Worm (Caenorhabditis elegans) whole organism, L3 larva: Measurements from ENCODE around the gene ifbp-1.

ENCODE experiments used
- ZK546.5 ChIP-seq: sonication (generic microtip); optimal IDR thresholded peaks from 2 replicates; lab custom pipeline; 2017; ENCODE audit warnings: missing biosample characterization, missing genetic modification characterization
- ama-1 ChIP-seq: fragments of 150-350 bp; optimal IDR thresholded peaks from 2 replicates; lab custom pipeline; 2018
- ceh-16 ChIP-seq: sonication (generic microtip); optimal IDR thresholded peaks from 2 replicates; lab custom pipeline; 2017; ENCODE audit warnings: missing biosample characterization, missing genetic modification characterization
- ceh-82 ChIP-seq: fragments of 150-350 bp; optimal IDR thresholded peaks from 2 replicates; lab custom pipeline; 2014; ENCODE audit warnings: missing biosample characterization, missing genetic modification characterization
- ceh-9 ChIP-seq: sonication (generic microtip); optimal IDR thresholded peaks from 2 replicates; lab custom pipeline; 2018; ENCODE audit warnings: missing biosample characterization, missing genetic modification characterization
- daf-12 ChIP-seq: fragments of 150-350 bp; optimal IDR thresholded peaks from 2 replicates; lab custom pipeline; 2014; ENCODE audit warnings: missing biosample characterization, missing genetic modification reagents, missing genetic modification characterization
- elt-1 ChIP-seq: fragments of 150-350 bp; optimal IDR thresholded peaks from 2 replicates; lab custom pipeline; 2014; ENCODE audit warnings: missing biosample characterization, missing genetic modification characterization
- elt-2 ChIP-seq: sonication (generic microtip); optimal IDR thresholded peaks from 2 replicates; lab custom pipeline; 2016; ENCODE audit warnings: missing genetic modification reagents, mild to moderate bottlenecking, missing genetic modification characterization, missing compliant biosample characterization
- elt-3 ChIP-seq, 3 experiments: fragments of 150-350 bp in 1 of 3; sonication (generic microtip) in 2 of 3; optimal IDR thresholded peaks; 2 replicates in 2 of 3; 4 replicates in 1 of 3; lab custom pipeline; 2014 to 2017; ENCODE audit warnings: missing biosample characterization in 3 of 3, missing genetic modification characterization in 3 of 3
- fkh-10 ChIP-seq: sonication (generic microtip); optimal IDR thresholded peaks from 2 replicates; lab custom pipeline; 2017; ENCODE audit warnings: missing biosample characterization, missing genetic modification reagents, missing genetic modification characterization
- fos-1 ChIP-seq: fragments of 150-350 bp; optimal IDR thresholded peaks from 2 replicates; lab custom pipeline; 2014; ENCODE audit warnings: missing biosample characterization, missing genetic modification characterization
- lin-15B ChIP-seq: fragments of 150-350 bp; optimal IDR thresholded peaks from 2 replicates; lab custom pipeline; 2014; ENCODE audit warnings: missing biosample characterization, missing genetic modification characterization
- lin-39 ChIP-seq: fragments of 150-350 bp; optimal IDR thresholded peaks from 2 replicates; lab custom pipeline; 2018; ENCODE audit warnings: missing biosample characterization, missing genetic modification reagents, missing genetic modification characterization
- lsy-12 ChIP-seq: sonication (generic microtip); optimal IDR thresholded peaks from 2 replicates; lab custom pipeline; 2016; ENCODE audit warnings: mild to moderate bottlenecking, missing genetic modification characterization, missing compliant biosample characterization
- nfya-1 ChIP-seq: sonication (generic microtip); optimal IDR thresholded peaks from 2 replicates; lab custom pipeline; 2017; ENCODE audit warnings: missing genetic modification characterization, mild to moderate bottlenecking, missing compliant biosample characterization, antibody characterized with exemption, moderate library complexity; ENCODE audit not compliant: insufficient read depth
- nhr-11 ChIP-seq: fragments of 150-350 bp; optimal IDR thresholded peaks from 2 replicates; lab custom pipeline; 2014; ENCODE audit warnings: missing biosample characterization, missing genetic modification characterization
- nhr-23 ChIP-seq: fragments of 150-350 bp; optimal IDR thresholded peaks from 2 replicates; lab custom pipeline; 2014; ENCODE audit warnings: missing biosample characterization, missing genetic modification reagents, missing genetic modification characterization
- nhr-237 ChIP-seq: fragments of 150-350 bp; optimal IDR thresholded peaks from 2 replicates; lab custom pipeline; 2014; ENCODE audit warnings: missing biosample characterization, missing genetic modification characterization
- nhr-25 ChIP-seq: sonication (generic microtip); optimal IDR thresholded peaks from 2 replicates; lab custom pipeline; 2017; ENCODE audit warnings: missing biosample characterization, missing genetic modification characterization
- nhr-43 ChIP-seq: sonication (generic microtip); optimal IDR thresholded peaks from 2 replicates; lab custom pipeline; 2016; ENCODE audit warnings: mild to moderate bottlenecking, missing genetic modification characterization, missing compliant biosample characterization; ENCODE audit not compliant: poor library complexity, severe bottlenecking
- nhr-77 ChIP-seq: fragments of 150-350 bp; optimal IDR thresholded peaks from 2 replicates; lab custom pipeline; 2014; ENCODE audit warnings: missing biosample characterization, missing genetic modification characterization
- pqm-1 ChIP-seq: fragments of 150-350 bp; optimal IDR thresholded peaks from 2 replicates; lab custom pipeline; 2017; ENCODE audit warnings: missing biosample characterization, missing genetic modification characterization, inconsistent platforms
- sea-2 ChIP-seq: fragments of 150-350 bp; sonication (generic microtip); optimal IDR thresholded peaks from 4 replicates; lab custom pipeline; 2014; ENCODE audit warnings: missing biosample characterization, missing genetic modification reagents, missing genetic modification characterization
- skn-1 ChIP-seq: fragments of 150-350 bp; optimal IDR thresholded peaks from 2 replicates; lab custom pipeline; 2014; ENCODE audit warnings: missing biosample characterization, missing genetic modification characterization
- snpc-4 ChIP-seq: fragments of 150-350 bp; optimal IDR thresholded peaks from 2 replicates; lab custom pipeline; 2014; ENCODE audit warnings: missing biosample characterization, missing genetic modification characterization
- tbx-2 ChIP-seq: sonication (generic microtip); optimal IDR thresholded peaks from 2 replicates; lab custom pipeline; 2016; ENCODE audit warnings: mild to moderate bottlenecking, missing genetic modification characterization, missing compliant biosample characterization
- unc-39 ChIP-seq: sonication (generic microtip); optimal IDR thresholded peaks from 4 replicates; lab custom pipeline; 2017; ENCODE audit warnings: missing biosample characterization, missing genetic modification characterization
- zag-1 ChIP-seq: fragments of 150-350 bp; optimal IDR thresholded peaks from 2 replicates; lab custom pipeline; 2014; ENCODE audit warnings: missing biosample characterization, missing genetic modification characterization
- ztf-11 ChIP-seq: fragments of 150-350 bp; optimal IDR thresholded peaks from 2 replicates; lab custom pipeline; 2014; ENCODE audit warnings: missing biosample characterization, missing genetic modification characterization
- ztf-4 ChIP-seq: fragments of 150-350 bp; optimal IDR thresholded peaks from 2 replicates; lab custom pipeline; 2014; ENCODE audit warnings: missing biosample characterization, missing genetic modification characterization

Gene ifbp-1

DNA sequence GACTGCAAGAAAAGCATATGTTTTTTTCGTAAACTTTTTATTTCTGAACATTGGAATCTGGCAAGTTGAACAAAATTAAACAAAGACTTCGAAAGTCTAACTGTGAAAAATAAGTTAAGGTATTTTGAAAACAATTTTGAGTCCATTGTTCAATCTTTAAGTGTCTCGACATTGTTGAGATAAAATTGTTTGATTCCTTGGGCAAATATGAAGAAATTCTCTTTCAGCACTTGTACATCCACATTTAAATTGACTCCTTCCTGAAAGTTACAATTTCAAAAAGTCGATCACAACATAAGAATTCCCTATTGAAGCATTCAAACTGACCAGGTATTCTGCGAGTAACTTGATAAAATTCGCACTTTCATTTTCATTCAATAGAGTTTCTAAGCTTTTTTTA, 36.0 kb upstream of the ifbp-1 start:
- TF ChIP-seq nfya-1 (tag; lab: Kevin White, UChicago) (no peak), pqm-1 (tag; lab: Kevin White, UChicago) (no peak), sea-2 (GFP tag; lab: Kevin White, UChicago) (no peak), nhr-43 (tag; lab: Kevin White, UChicago) (peak; percentile 46), fos-1 (no peak), elt-1 (tag; lab: Kevin White, UChicago) (no peak), daf-12 (no peak), nhr-77 (tag; lab: Kevin White, UChicago) (peak; percentile 79), lin-39 (no peak), lin-15B (no peak), nhr-23 (tag; lab: Kevin White, UChicago) (no peak), ztf-11 (tag; lab: Kevin White, UChicago) (no peak), nhr-11 (no peak), tbx-2 (tag; lab: Kevin White, UChicago) (no peak), ceh-16 (no peak), nhr-25 (peak; percentile 4), snpc-4 (tag; lab: Kevin White, UChicago) (no peak), elt-2 (no peak), ceh-9 (tag; lab: Kevin White, UChicago) (no peak), nhr-237 (tag; lab: Kevin White, UChicago) (no peak), ceh-82 (tag; lab: Kevin White, UChicago) (peak; percentile 39)

DNA sequence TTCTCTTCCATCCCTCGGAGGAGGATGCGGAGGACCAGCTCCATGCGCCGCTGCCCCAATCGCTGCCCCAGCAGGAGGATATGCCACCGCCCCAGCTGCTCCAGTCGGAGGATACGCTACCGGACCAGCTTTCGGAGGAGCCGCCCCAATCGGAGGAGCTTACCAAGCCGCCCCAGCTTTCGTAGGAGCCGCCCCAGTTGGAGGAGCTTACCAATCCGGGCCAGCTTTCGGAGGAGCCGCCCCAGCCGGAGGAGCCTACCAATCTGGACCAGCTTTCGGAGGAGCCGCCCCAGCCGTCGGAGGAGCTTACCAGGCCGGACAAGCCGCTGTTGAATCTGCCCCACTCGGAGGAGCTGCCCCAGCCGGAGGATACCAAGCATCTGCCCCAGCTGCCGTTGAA, 35.4 kb upstream of the ifbp-1 start:
- TF ChIP-seq lsy-12 (peak; percentile 22), tbx-2 (tag; lab: Kevin White, UChicago) (no peak)

DNA sequence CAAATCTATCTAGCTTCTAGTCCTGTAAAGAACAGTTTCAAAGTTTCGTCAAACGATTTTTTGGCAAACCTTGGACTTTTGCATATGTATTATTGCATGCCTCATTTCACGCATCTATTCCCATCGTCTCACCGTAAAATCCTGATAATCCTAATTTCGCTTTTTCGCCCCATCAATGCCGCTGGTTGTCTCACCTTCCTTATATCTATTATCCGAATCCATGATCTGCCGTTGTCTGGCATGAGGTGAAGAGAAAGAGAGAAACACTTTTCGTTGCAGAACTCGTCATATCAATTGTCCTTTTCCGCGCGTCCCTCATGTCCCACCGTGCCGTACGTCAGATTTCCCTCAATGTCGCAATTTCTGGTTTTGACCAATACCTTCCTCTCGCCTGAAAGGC, 34.5 kb upstream of the ifbp-1 start, which contains the start of gene cut-2:
Gene cut-2, plus strand, starts transcription at position 365 of the 400 bp plus-strand sequence.
- TF ChIP-seq elt-1 (tag; lab: Kevin White, UChicago) (no peak), nhr-25 (peak; percentile 10)

DNA sequence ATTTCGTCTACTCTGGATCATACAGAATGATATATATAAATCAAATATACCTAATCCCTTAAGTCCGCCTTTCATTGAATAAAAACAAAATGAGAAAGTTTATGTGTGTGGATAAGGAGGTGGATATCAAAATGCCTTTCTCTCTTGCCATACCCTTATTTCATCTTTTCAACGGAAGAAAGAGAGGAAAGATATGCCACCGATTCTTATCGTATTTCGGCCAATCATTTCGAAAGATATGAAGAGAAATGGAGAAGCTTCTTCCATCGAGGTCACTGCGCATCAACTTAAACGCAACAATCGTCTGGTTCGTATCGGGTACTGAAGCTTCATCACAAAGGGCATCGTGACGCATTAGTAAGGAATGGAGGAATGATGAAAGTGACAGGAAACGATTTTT, 33.2 kb upstream of the ifbp-1 start:
- TF ChIP-seq fos-1 (peak; percentile 24), elt-3 (tag; optimal IDR thresholded peaks at IDR 0.05; lab: Kevin White, UChicago) (peak in 1 of 3 experiments; percentile 37), nhr-23 (tag; lab: Kevin White, UChicago) (peak; percentile 31), nhr-25 (peak; percentile 88), ZK546.5 (tag; lab: Kevin White, UChicago) (no peak), ztf-4 (tag; lab: Kevin White, UChicago) (no peak), unc-39 (tag; lab: Kevin White, UChicago) (no peak)

DNA sequence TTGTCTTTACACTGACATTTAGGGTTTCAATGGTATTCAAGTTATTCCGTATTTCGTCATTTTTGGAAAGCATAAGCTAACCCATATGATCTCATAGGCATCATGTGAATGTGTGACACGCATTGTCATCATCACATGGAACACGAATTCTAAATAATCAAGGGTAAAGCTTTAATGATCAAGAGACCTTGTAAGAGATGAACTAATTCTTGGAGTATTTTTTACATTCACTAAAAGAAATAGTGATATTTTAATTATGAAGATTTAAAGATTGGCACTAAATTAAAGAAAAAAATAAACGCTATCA, 31.9 kb upstream of the ifbp-1 start:
- no peak for TF ChIP-seq lin-39
- TF ChIP-seq nhr-25, result no peak
- no peak for TF ChIP-seq ztf-11 (tag; lab: Kevin White, UChicago)
- no peak for TF ChIP-seq nhr-237 (tag; lab: Kevin White, UChicago)
- TF ChIP-seq nhr-23 (tag; lab: Kevin White, UChicago), result no peak

DNA sequence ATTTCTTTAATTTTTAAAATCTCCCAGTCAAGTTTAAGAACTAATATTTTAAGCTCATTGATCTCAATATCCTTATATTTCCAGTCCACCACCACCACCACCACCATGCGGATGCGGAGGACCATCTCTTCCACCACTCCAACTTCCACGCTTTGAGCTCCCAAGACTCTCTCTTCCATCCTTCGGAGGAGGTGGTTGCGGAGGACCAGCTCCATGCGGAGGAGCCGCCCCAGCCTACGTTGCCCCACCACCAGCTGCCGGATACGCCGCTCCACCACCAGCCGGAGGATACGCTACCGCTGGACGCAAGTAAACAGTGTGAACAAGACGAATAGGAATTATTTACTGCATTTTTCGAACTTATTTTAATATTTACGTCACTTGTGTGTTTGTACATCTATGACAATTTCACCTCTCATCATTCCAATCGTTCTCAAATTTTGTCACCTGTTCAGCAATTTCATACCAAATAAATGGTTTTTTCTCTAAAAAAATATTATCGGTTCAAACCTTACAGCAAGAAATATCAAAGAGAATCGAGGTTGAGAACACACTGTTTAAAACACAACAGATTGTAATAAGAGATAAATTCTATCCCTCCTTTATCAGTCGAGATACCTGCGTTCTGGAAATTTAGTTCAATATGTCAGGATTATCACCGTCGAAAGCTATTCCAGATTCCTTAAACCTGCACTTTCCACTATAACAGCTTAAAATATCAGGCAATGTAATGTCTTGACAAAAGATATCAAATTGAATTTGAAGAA, 31.3 kb upstream of the ifbp-1 start:
- no peak for TF ChIP-seq zag-1
- TF ChIP-seq elt-3 (tag; optimal IDR thresholded peaks at IDR 0.05; lab: Kevin White, UChicago), result peak in 1 of 3 experiments; percentile 41
- TF ChIP-seq nhr-25, result peak; percentile 86
- no peak for TF ChIP-seq skn-1
- peak; percentile 81 for TF ChIP-seq ama-1 (lab: Kevin White, UChicago)
- no peak for TF ChIP-seq fkh-10
- TF ChIP-seq nhr-77 (tag; lab: Kevin White, UChicago), result peak; percentile 38
- peak; percentile 29 for TF ChIP-seq nhr-43 (tag; lab: Kevin White, UChicago)
- TF ChIP-seq unc-39 (tag; lab: Kevin White, UChicago), result no peak
